Fruit fly (Drosophila melanogaster) whole organism, wandering third instar larva: Measurements from ENCODE around the gene CG13075.

Source experiments
- CG32264 ChIP-seq: fragments of 200-800 bp; sonication (Bioruptor generic); optimal IDR thresholded peaks from 2 replicates; lab custom pipeline; 2016; ENCODE audit warnings: missing biosample characterization, missing genetic modification characterization
- CrebA ChIP-seq: fragments of 200-800 bp; sonication (Bioruptor generic); optimal IDR thresholded peaks from 2 replicates; lab custom pipeline; 2016; ENCODE audit warnings: missing biosample characterization, mild to moderate bottlenecking, missing genetic modification characterization, borderline replicate concordance
- HLH106 ChIP-seq: fragments of 200-800 bp; optimal IDR thresholded peaks from 3 replicates; lab custom pipeline; 2019; ENCODE audit warnings: missing biosample characterization, mild to moderate bottlenecking, missing genetic modification characterization, moderate library complexity
- Hnf4 ChIP-seq: fragments of 200-800 bp; sonication (Bioruptor generic); optimal IDR thresholded peaks from 2 replicates; lab custom pipeline; 2016; ENCODE audit warnings: missing biosample characterization, mild to moderate bottlenecking, missing genetic modification characterization
- ey ChIP-seq: fragments of 200-800 bp; sonication (Bioruptor generic); optimal IDR thresholded peaks from 2 replicates; lab custom pipeline; 2016; ENCODE audit warnings: missing biosample characterization, missing genetic modification characterization
- fru ChIP-seq: fragments of 200-800 bp; sonication (Bioruptor generic); optimal IDR thresholded peaks from 3 replicates; lab custom pipeline; 2016; ENCODE audit warnings: missing biosample characterization, mild to moderate bottlenecking, missing genetic modification characterization
- lola ChIP-seq: fragments of >200 bp; optimal IDR thresholded peaks from 2 replicates; lab custom pipeline; 2017; ENCODE audit warnings: missing biosample characterization, missing genetic modification characterization
- pan ChIP-seq: fragments of >200 bp; optimal IDR thresholded peaks from 2 replicates; lab custom pipeline; 2017
- psq ChIP-seq: fragments of 200-800 bp; sonication (Bioruptor generic); optimal IDR thresholded peaks from 3 replicates; lab custom pipeline; 2017; ENCODE audit warnings: missing biosample characterization, mild to moderate bottlenecking, missing genetic modification characterization, moderate library complexity
- rgr ChIP-seq: fragments of 200-800 bp; sonication (Bioruptor generic); optimal IDR thresholded peaks from 3 replicates; lab custom pipeline; 2016; ENCODE audit warnings: missing biosample characterization, mild to moderate bottlenecking, missing genetic modification characterization
- tai ChIP-seq: sonication (Bioruptor generic); optimal IDR thresholded peaks from 2 replicates; lab custom pipeline; 2016; ENCODE audit warnings: missing biosample characterization, missing genetic modification characterization

- TF ChIP-seq rgr (no peak), HLH106 (no peak), pan (lab: Kevin White, UChicago) (no peak), psq (GFP tag; lab: Kevin White, UChicago) (no peak), Hnf4 (GFP tag; lab: Kevin White, UChicago) (peak; percentile 22), ey (GFP tag; lab: Kevin White, UChicago) (no peak), lola (no peak), CG32264 (GFP tag; lab: Kevin White, UChicago) (no peak), tai (GFP tag; lab: Kevin White, UChicago) (no peak), CrebA (peak; percentile 64), fru (GFP tag; lab: Kevin White, UChicago) (no peak)
These were observed 33.6 kb upstream of the CG13075 start for dm6 chr3L:16049955-16050886.
